Worm (Caenorhabditis elegans): ENCODE data around the gene T01B10.5.
A peak's percentile ranks its signal among the peaks of the same experiment; 100 is the strongest.

The T01B10.5 gene

ce11 chrX:8489415-8489814 lies 5.7 kb upstream of the T01B10.5 start:
- no peak for TF ChIP-seq mab-5 (tag; optimal IDR thresholded peaks at IDR 0.05)
- no peak for TF ChIP-seq ceh-43 (GFP tag; optimal IDR thresholded peaks at IDR 0.05)

- peak; percentile 29 for TF ChIP-seq ces-1 (GFP tag; optimal IDR thresholded peaks at IDR 0.05)
- TF ChIP-seq ceh-39 (tag; optimal IDR thresholded peaks at IDR 0.05) = no peak
- no peak for TF ChIP-seq M03D4.4 (tag; optimal IDR thresholded peaks at IDR 0.05)
- TF ChIP-seq hlh-1 (tag; optimal IDR thresholded peaks at IDR 0.05) = no peak
- TF ChIP-seq ceh-83 (GFP tag; optimal IDR thresholded peaks at IDR 0.05) = no peak
These were observed 5.2 kb upstream of the T01B10.5 start for ce11 chrX:8489886-8490285.

- TF ChIP-seq nhr-2 (tag; optimal IDR thresholded peaks at IDR 0.05) = no peak
- no peak for TF ChIP-seq blmp-1 (tag; optimal IDR thresholded peaks at IDR 0.05)
- no peak for TF ChIP-seq nhr-12 (tag; optimal IDR thresholded peaks at IDR 0.05)
- no peak for TF ChIP-seq ces-1 (GFP tag; optimal IDR thresholded peaks at IDR 0.05)
- TF ChIP-seq lin-13 (tag; optimal IDR thresholded peaks at IDR 0.05) = no peak
These were observed 2.4 kb upstream of the T01B10.5 start for ce11 chrX:8492750-8493149.

- TF ChIP-seq lin-32 (GFP tag; optimal IDR thresholded peaks at IDR 0.05) (no peak), flh-1 (GFP tag; optimal IDR thresholded peaks at IDR 0.05) (no peak), ztf-11 (tag; optimal IDR thresholded peaks at IDR 0.05) (no peak), ceh-83 (GFP tag; optimal IDR thresholded peaks at IDR 0.05) (no peak), tbx-8 (GFP tag; optimal IDR thresholded peaks at IDR 0.05) (no peak), zip-8 (tag; optimal IDR thresholded peaks at IDR 0.05) (no peak)
These were observed 4.6 kb downstream of the T01B10.5 start, which contains the start of gene grd-14 for ce11 chrX:8499721-8500120. Gene grd-14 (plus strand): TSS chrX:8500021.

ce11 chrX:8500922-8501321 lies 5.8 kb downstream of the T01B10.5 start, which contains the start of gene grd-4:
Gene grd-4 (plus strand): TSS chrX:8501222.
- no peak for TF ChIP-seq elt-3 (tag; optimal IDR thresholded peaks at IDR 0.05)
- no peak for TF ChIP-seq unc-39 (tag; optimal IDR thresholded peaks at IDR 0.05)
- TF ChIP-seq mep-1 (tag; optimal IDR thresholded peaks at IDR 0.05) = no peak
- no peak for TF ChIP-seq elt-1 (tag; optimal IDR thresholded peaks at IDR 0.05; ENCODE audit: borderline replicate concordance, insufficient read depth)
- TF ChIP-seq nhr-12 (tag; optimal IDR thresholded peaks at IDR 0.05) = no peak
- TF ChIP-seq M03D4.4 (tag; optimal IDR thresholded peaks at IDR 0.05) = no peak
- no peak for TF ChIP-seq nhr-28 (tag; optimal IDR thresholded peaks at IDR 0.05)
- TF ChIP-seq unc-120 (tag; optimal IDR thresholded peaks at IDR 0.05; ENCODE audit: poor library complexity, severe bottlenecking) = no peak
- no peak for TF ChIP-seq mls-2 (tag; optimal IDR thresholded peaks at IDR 0.05)
- no peak for TF ChIP-seq drap-1 (GFP tag; optimal IDR thresholded peaks at IDR 0.05)
- no peak for TF ChIP-seq hlh-1 (tag; optimal IDR thresholded peaks at IDR 0.05)
- TF ChIP-seq ces-1 (GFP tag; optimal IDR thresholded peaks at IDR 0.05) = no peak
- TF ChIP-seq ceh-83 (GFP tag; optimal IDR thresholded peaks at IDR 0.05) = no peak

- no peak for TF ChIP-seq unc-62 (GFP tag; optimal IDR thresholded peaks at IDR 0.05)
- no peak for TF ChIP-seq blmp-1 (tag; optimal IDR thresholded peaks at IDR 0.05)
- no peak for TF ChIP-seq sem-2 (GFP tag; optimal IDR thresholded peaks at IDR 0.05)
- TF ChIP-seq sptf-1 (tag; optimal IDR thresholded peaks at IDR 0.05) = no peak
- TF ChIP-seq bed-3 (GFP tag; optimal IDR thresholded peaks at IDR 0.05) = no peak
- no peak for TF ChIP-seq tbx-8 (GFP tag; optimal IDR thresholded peaks at IDR 0.05)
- TF ChIP-seq ceh-39 (tag; optimal IDR thresholded peaks at IDR 0.05) = no peak
- no peak for TF ChIP-seq flh-1 (GFP tag; optimal IDR thresholded peaks at IDR 0.05)
- no peak for TF ChIP-seq mls-2 (tag; optimal IDR thresholded peaks at IDR 0.05)
- TF ChIP-seq nhr-12 (tag; optimal IDR thresholded peaks at IDR 0.05) = no peak
- TF ChIP-seq elt-3 (tag; optimal IDR thresholded peaks at IDR 0.05) = no peak
- no peak for TF ChIP-seq nhr-2 (tag; optimal IDR thresholded peaks at IDR 0.05)
- TF ChIP-seq ceh-83 (GFP tag; optimal IDR thresholded peaks at IDR 0.05) = no peak
- TF ChIP-seq lin-32 (GFP tag; optimal IDR thresholded peaks at IDR 0.05) = no peak
These were observed 9.1 kb downstream of the T01B10.5 start for ce11 chrX:8504207-8504606.

ce11 chrX:8507053-8507452 lies 11.9 kb downstream of the T01B10.5 start:
- TF ChIP-seq unc-62 (GFP tag; optimal IDR thresholded peaks at IDR 0.05) (no peak), nhr-28 (tag; optimal IDR thresholded peaks at IDR 0.05) (no peak), mab-5 (tag; optimal IDR thresholded peaks at IDR 0.05) (no peak), ceh-43 (GFP tag; optimal IDR thresholded peaks at IDR 0.05) (no peak), cnd-1 (tag; optimal IDR thresholded peaks at IDR 0.05) (no peak), M03D4.4 (tag; optimal IDR thresholded peaks at IDR 0.05) (no peak), unc-39 (tag; optimal IDR thresholded peaks at IDR 0.05) (no peak), sptf-1 (tag; optimal IDR thresholded peaks at IDR 0.05) (no peak), ham-2 (GFP tag; optimal IDR thresholded peaks at IDR 0.05) (no peak), ceh-39 (tag; optimal IDR thresholded peaks at IDR 0.05) (no peak), pha-4 (tag; optimal IDR thresholded peaks at IDR 0.05) (no peak), mep-1 (tag; optimal IDR thresholded peaks at IDR 0.05) (no peak), bed-3 (GFP tag; optimal IDR thresholded peaks at IDR 0.05) (no peak), blmp-1 (tag; optimal IDR thresholded peaks at IDR 0.05) (no peak), tbx-8 (GFP tag; optimal IDR thresholded peaks at IDR 0.05) (no peak), nhr-237 (tag; optimal IDR thresholded peaks at IDR 0.05) (no peak), hlh-1 (tag; optimal IDR thresholded peaks at IDR 0.05) (no peak)

Measured in whole organism, mixed stage, embryonic.